Fruit fly (Drosophila melanogaster) whole organism, embryonic: Measurements from ENCODE around the gene CG7916.

Source experiments
- ATbp ChIP-seq: fragments of 200-800 bp; sonication (Bioruptor generic); optimal IDR thresholded peaks from 2 replicates; lab custom pipeline; 2017; ENCODE audit warnings: missing biosample characterization, mild to moderate bottlenecking, missing genetic modification characterization, missing genetic modification reagents
- CG12942 ChIP-seq: fragments of 200-800 bp; sonication (Bioruptor generic); optimal IDR thresholded peaks from 3 replicates; lab custom pipeline; 2016; ENCODE audit warnings: missing biosample characterization, missing genetic modification characterization
- CG13775 ChIP-seq: fragments of 200-800 bp; sonication (Bioruptor generic); optimal IDR thresholded peaks from 3 replicates; lab custom pipeline; 2017; ENCODE audit warnings: missing biosample characterization, mild to moderate bottlenecking, missing genetic modification characterization
- CG14710 ChIP-seq: fragments of 200-800 bp; sonication (Bioruptor generic); optimal IDR thresholded peaks from 3 replicates; lab custom pipeline; 2019; ENCODE audit warnings: missing biosample characterization, mild to moderate bottlenecking, missing genetic modification characterization, moderate library complexity
- CG1529 ChIP-seq: fragments of 200-800 bp; sonication (Bioruptor generic); optimal IDR thresholded peaks from 3 replicates; lab custom pipeline; 2018; ENCODE audit warnings: missing biosample characterization, missing genetic modification characterization
- CG15601 ChIP-seq: fragments of 200-800 bp; sonication (Bioruptor generic); optimal IDR thresholded peaks from 3 replicates; lab custom pipeline; 2019; ENCODE audit warnings: missing biosample characterization, mild to moderate bottlenecking, missing genetic modification characterization, moderate library complexity
- CG1647 ChIP-seq: fragments of 200-800 bp; sonication (Bioruptor generic); optimal IDR thresholded peaks from 3 replicates; lab custom pipeline; 2016; ENCODE audit warnings: missing biosample characterization, missing genetic modification characterization
- CG31441 ChIP-seq: fragments of 200-800 bp; sonication (Bioruptor generic); IDR thresholded peaks from 2 replicates; pipeline ENCODE4 v1.3.6; 2022; ENCODE audit warnings: missing biosample characterization, missing genetic modification characterization
- CG42726 ChIP-seq: fragments of 200-800 bp; sonication (Bioruptor generic); IDR thresholded peaks from 2 replicates; pipeline ENCODE4 v1.3.6; 2022; ENCODE audit warnings: missing biosample characterization, missing genetic modification characterization; ENCODE audit not compliant: partially characterized antibody
- CG4424 ChIP-seq: fragments of 200-800 bp; sonication (Bioruptor generic); optimal IDR thresholded peaks from 3 replicates; lab custom pipeline; 2016; ENCODE audit warnings: missing biosample characterization, missing genetic modification characterization
- CG4820 ChIP-seq: fragments of 200-800 bp; sonication (Bioruptor generic); optimal IDR thresholded peaks from 3 replicates; lab custom pipeline; 2016; ENCODE audit warnings: missing biosample characterization, missing genetic modification characterization
- CG6689 ChIP-seq: fragments of 200-800 bp; sonication (Bioruptor generic); IDR thresholded peaks from 2 replicates; pipeline ENCODE4 v1.3.6; 2022; ENCODE audit warnings: missing biosample characterization, missing genetic modification characterization
- CG6765 ChIP-seq: fragments of 200-800 bp; sonication (Bioruptor generic); optimal IDR thresholded peaks from 3 replicates; lab custom pipeline; 2017; ENCODE audit warnings: missing biosample characterization, mild to moderate bottlenecking, missing genetic modification characterization
- CG8281 ChIP-seq: fragments of 200-800 bp; sonication (Bioruptor generic); optimal IDR thresholded peaks from 2 replicates; lab custom pipeline; 2018; ENCODE audit warnings: missing biosample characterization, mild to moderate bottlenecking, missing genetic modification characterization, moderate library complexity
- CG9609 ChIP-seq: fragments of 200-800 bp; sonication (Bioruptor generic); optimal IDR thresholded peaks from 3 replicates; lab custom pipeline; 2016; ENCODE audit warnings: missing biosample characterization, missing genetic modification characterization
- Camta ChIP-seq: fragments of 200-800 bp; sonication (Bioruptor generic); optimal IDR thresholded peaks from 2 replicates; lab custom pipeline; 2016; ENCODE audit warnings: missing biosample characterization, missing genetic modification characterization
- E2f1 ChIP-seq: fragments of 200-800 bp; sonication (Bioruptor generic); IDR thresholded peaks from 2 replicates; pipeline ENCODE4 v1.3.6; 2022; ENCODE audit warnings: missing biosample characterization, missing genetic modification characterization
- Fer2 ChIP-seq: fragments of 200-800 bp; sonication (Bioruptor generic); optimal IDR thresholded peaks from 2 replicates; lab custom pipeline; 2018; ENCODE audit warnings: missing biosample characterization, mild to moderate bottlenecking, missing genetic modification characterization, moderate library complexity
- GATAe ChIP-seq: fragments of 200-800 bp; sonication (Bioruptor generic); conservative IDR thresholded peaks from 2 replicates; pipeline ENCODE4 v1.3.6; 2022; ENCODE audit warnings: missing biosample characterization, missing genetic modification characterization
- H15 ChIP-seq: fragments of 200-800 bp; sonication (Bioruptor generic); IDR thresholded peaks from 3 replicates; pipeline ENCODE4 v1.3.6; 2022; ENCODE audit warnings: missing biosample characterization, missing genetic modification characterization
- Mes4 ChIP-seq: fragments of 200-800 bp; sonication (Bioruptor generic); optimal IDR thresholded peaks from 2 replicates; lab custom pipeline; 2016; ENCODE audit warnings: missing biosample characterization, missing genetic modification characterization
- Nf-YA ChIP-seq: fragments of 200-800 bp; sonication (Bioruptor generic); IDR thresholded peaks from 2 replicates; pipeline ENCODE4 v1.3.6; 2022; ENCODE audit warnings: missing biosample characterization, missing genetic modification characterization
- Pdp1 ChIP-seq, 2 experiments: fragments of 200-800 bp; sonication (Bioruptor generic); optimal IDR thresholded peaks; 3 replicates each; lab custom pipeline; 2016; ENCODE audit warnings: missing biosample characterization in 2 of 2, missing genetic modification characterization in 2 of 2, mild to moderate bottlenecking in 1 of 2, moderate library complexity in 1 of 2
- Scr ChIP-seq: fragments of 200-800 bp; sonication (Bioruptor generic); IDR thresholded peaks from 2 replicates; pipeline ENCODE4 v1.3.6; 2022; ENCODE audit warnings: missing biosample characterization, missing genetic modification characterization; ENCODE audit not compliant: partially characterized antibody
- Six4 ChIP-seq: fragments of 200-800 bp; sonication (Bioruptor generic); optimal IDR thresholded peaks from 2 replicates; lab custom pipeline; 2016; ENCODE audit warnings: missing biosample characterization, missing genetic modification characterization
- Taf1 ChIP-seq: fragments of 200-800 bp; sonication (Bioruptor generic); IDR thresholded peaks from 2 replicates; pipeline ENCODE4 v1.3.6; 2022; ENCODE audit warnings: missing biosample characterization, missing genetic modification characterization
- ac ChIP-seq: fragments of 200-800 bp; sonication (Bioruptor generic); optimal IDR thresholded peaks from 3 replicates; lab custom pipeline; 2017; ENCODE audit warnings: missing biosample characterization, mild to moderate bottlenecking, missing genetic modification characterization
- chif ChIP-seq, 2 experiments: fragments of 200-800 bp; sonication (Bioruptor generic); optimal IDR thresholded peaks; 3 replicates each; lab custom pipeline; 2016; ENCODE audit warnings: missing biosample characterization in 2 of 2, missing genetic modification characterization in 2 of 2
- chn ChIP-seq: fragments of 200-800 bp; sonication (Bioruptor generic); optimal IDR thresholded peaks from 2 replicates; lab custom pipeline; 2016; ENCODE audit warnings: missing biosample characterization, missing genetic modification characterization
- corto ChIP-seq: fragments of 200-800 bp; sonication (Bioruptor generic); optimal IDR thresholded peaks from 2 replicates; lab custom pipeline; 2016; ENCODE audit warnings: missing biosample characterization, mild to moderate bottlenecking, missing genetic modification characterization, moderate library complexity
- disco-r ChIP-seq: fragments of 200-800 bp; sonication (Bioruptor generic); optimal IDR thresholded peaks from 2 replicates; lab custom pipeline; 2016; ENCODE audit warnings: missing biosample characterization, missing genetic modification characterization
- ewg ChIP-seq: fragments of 200-800 bp; sonication (Bioruptor generic); optimal IDR thresholded peaks from 3 replicates; lab custom pipeline; 2017; ENCODE audit warnings: mild to moderate bottlenecking, missing biosample characterization, missing genetic modification reagents, missing genetic modification characterization
- exex ChIP-seq: fragments of 200-800 bp; sonication (Bioruptor generic); optimal IDR thresholded peaks from 4 replicates; lab custom pipeline; 2018; ENCODE audit warnings: missing biosample characterization, mild to moderate bottlenecking, missing genetic modification characterization, moderate library complexity
- grau ChIP-seq: fragments of 200-800 bp; optimal IDR thresholded peaks from 3 replicates; lab custom pipeline; 2019; ENCODE audit warnings: missing biosample characterization, mild to moderate bottlenecking, missing genetic modification characterization, moderate library complexity
- ham ChIP-seq: fragments of 200-800 bp; sonication (Bioruptor generic); IDR thresholded peaks from 2 replicates; pipeline ENCODE4 v1.3.6; 2022; ENCODE audit warnings: missing biosample characterization, missing genetic modification characterization
- hbn ChIP-seq: fragments of 200-800 bp; sonication (Bioruptor generic); IDR thresholded peaks from 2 replicates; pipeline ENCODE4 v1.3.6; 2022; ENCODE audit warnings: missing biosample characterization, missing genetic modification characterization; ENCODE audit not compliant: partially characterized antibody
- hth ChIP-seq: fragments of >200 bp; optimal IDR thresholded peaks from 2 replicates; lab custom pipeline; 2017; ENCODE audit warnings: inconsistent platforms
- insv ChIP-seq, 2 experiments: fragments of 200-800 bp; sonication (Bioruptor generic); optimal IDR thresholded peaks; 3 replicates each; lab custom pipeline; 2016 to 2018; ENCODE audit warnings: missing biosample characterization in 2 of 2, missing genetic modification characterization in 2 of 2
- inv ChIP-seq: fragments of 200-800 bp; sonication (Bioruptor generic); IDR thresholded peaks from 2 replicates; pipeline ENCODE4 v1.3.6; 2022; ENCODE audit warnings: missing biosample characterization, missing genetic modification characterization; ENCODE audit not compliant: partially characterized antibody
- onecut ChIP-seq: fragments of 200-800 bp; sonication (Bioruptor generic); IDR thresholded peaks from 2 replicates; pipeline ENCODE4 v1.3.6; 2022; ENCODE audit warnings: missing biosample characterization, missing genetic modification characterization
- otp ChIP-seq: fragments of 200-800 bp; sonication (Bioruptor generic); IDR thresholded peaks from 3 replicates; pipeline ENCODE4, ENCODE4 v1.3.6; 2022; ENCODE audit warnings: missing biosample characterization, missing genetic modification characterization
- pnt ChIP-seq: fragments of 200-800 bp; sonication (Bioruptor generic); optimal IDR thresholded peaks from 3 replicates; lab custom pipeline; 2016; ENCODE audit warnings: missing biosample characterization, missing genetic modification characterization
- shn ChIP-seq: fragments of 200-800 bp; sonication (Bioruptor generic); optimal IDR thresholded peaks from 3 replicates; lab custom pipeline; 2016; ENCODE audit warnings: missing biosample characterization, missing genetic modification characterization
- sisA ChIP-seq: fragments of 200-800 bp; sonication (Bioruptor generic); IDR thresholded peaks from 2 replicates; pipeline ENCODE4 v1.3.6; 2022; ENCODE audit warnings: missing biosample characterization, missing genetic modification characterization
- sob ChIP-seq: fragments of 200-800 bp; sonication (Bioruptor generic); IDR thresholded peaks from 2 replicates; pipeline ENCODE4 v1.3.6; 2022; ENCODE audit warnings: missing biosample characterization, missing genetic modification characterization
- tap ChIP-seq: fragments of 200-800 bp; optimal IDR thresholded peaks from 3 replicates; lab custom pipeline; 2019; ENCODE audit warnings: missing biosample characterization, mild to moderate bottlenecking, missing genetic modification characterization, moderate library complexity
- usp ChIP-seq: fragments of >200 bp; optimal IDR thresholded peaks from 2 replicates; lab custom pipeline; 2017; ENCODE audit warnings: missing biosample characterization, missing genetic modification characterization
- vfl ChIP-seq: fragments of 200-800 bp; sonication (Bioruptor generic); optimal IDR thresholded peaks from 2 replicates; lab custom pipeline; 2016; ENCODE audit warnings: missing biosample characterization, missing genetic modification characterization
- zen ChIP-seq: fragments of 200-800 bp; sonication (Bioruptor generic); optimal IDR thresholded peaks from 3 replicates; lab custom pipeline; 2018; ENCODE audit warnings: missing biosample characterization, mild to moderate bottlenecking, missing genetic modification characterization, moderate library complexity

The CG7916 gene

dm6 chr2L:13835002-13835910 is 11.3 kb upstream of the CG7916 start, which contains the start of the genes mRpS23 and CenG1A (continued):
- TF ChIP-seq Nf-YA (GFP tag; lab: Robert Waterston, UW), result peak; percentile 100
- peak; percentile 100 for TF ChIP-seq CG6689 (GFP tag; lab: Robert Waterston, UW)
- TF ChIP-seq Pdp1 (GFP tag; optimal IDR thresholded peaks at IDR 0.05; lab: Kevin White, UChicago), result peak; percentile 99 to 100
- TF ChIP-seq vfl, result peak; percentile 100
- TF ChIP-seq grau (tag; lab: Kevin White, UChicago), result peak; percentile 100
- peak; percentile 100 for TF ChIP-seq CG4424 (GFP tag; lab: Kevin White, UChicago)
- peak; percentile 100 for TF ChIP-seq tap
- peak; percentile 89 for TF ChIP-seq Scr (GFP tag; lab: Robert Waterston, UW)
- peak; percentile 100 for TF ChIP-seq Mes4 (GFP tag; lab: Kevin White, UChicago)
- peak; percentile 100 for TF ChIP-seq chif (GFP tag; optimal IDR thresholded peaks at IDR 0.05; lab: Kevin White, UChicago)
- TF ChIP-seq CG1647, result peak; percentile 99
- peak; percentile 100 for TF ChIP-seq H15 (GFP tag; lab: Robert Waterston, UW)
- peak; percentile 99 for TF ChIP-seq Fer2
- no peak for TF ChIP-seq hth
- peak; percentile 99 for TF ChIP-seq CG4820 (GFP tag; lab: Kevin White, UChicago)
- TF ChIP-seq usp (GFP tag; lab: Kevin White, UChicago), result no peak
- peak; percentile 100 for TF ChIP-seq CG12942 (GFP tag; lab: Kevin White, UChicago)
- peak; percentile 100 for TF ChIP-seq Taf1 (GFP tag; lab: Robert Waterston, UW)
- TF ChIP-seq CG13775, result peak; percentile 99
- peak; percentile 77 for TF ChIP-seq inv (GFP tag; lab: Robert Waterston, UW)
- peak; percentile 100 for TF ChIP-seq CG6765 (GFP tag; lab: Kevin White, UChicago)
- peak; percentile 100 for TF ChIP-seq otp
- TF ChIP-seq E2f1 (GFP tag; lab: Robert Waterston, UW), result peak; percentile 100
- TF ChIP-seq CG9609 (GFP tag; lab: Kevin White, UChicago), result peak; percentile 100
- TF ChIP-seq ATbp (GFP tag; lab: Kevin White, UChicago), result peak; percentile 100
- peak; percentile 98 for TF ChIP-seq exex
- TF ChIP-seq Six4 (GFP tag; lab: Kevin White, UChicago), result peak; percentile 100
- TF ChIP-seq corto, result no peak
- TF ChIP-seq zen, result peak; percentile 100
- TF ChIP-seq ham, result peak; percentile 100
- peak; percentile 64 for TF ChIP-seq CG42726 (GFP tag; lab: Robert Waterston, UW)
- TF ChIP-seq CG31441, result peak; percentile 99
- TF ChIP-seq sob (GFP tag; lab: Robert Waterston, UW), result peak; percentile 100
- TF ChIP-seq chn (GFP tag; lab: Kevin White, UChicago), result peak; percentile 100
- peak; percentile 99 for TF ChIP-seq onecut (GFP tag; lab: Robert Waterston, UW)
- TF ChIP-seq CG8281, result peak; percentile 96
- TF ChIP-seq insv (GFP tag; optimal IDR thresholded peaks at IDR 0.05; lab: Kevin White, UChicago), result peak; percentile 73 to 89
- peak; percentile 99 for TF ChIP-seq GATAe
- TF ChIP-seq sisA (GFP tag; lab: Robert Waterston, UW), result peak; percentile 100
- TF ChIP-seq CG14710 (tag; lab: Kevin White, UChicago), result peak; percentile 98
- TF ChIP-seq pnt (GFP tag; lab: Kevin White, UChicago), result peak; percentile 100
- TF ChIP-seq hbn (GFP tag; lab: Robert Waterston, UW), result peak; percentile 79
- TF ChIP-seq Camta (GFP tag; lab: Kevin White, UChicago), result peak; percentile 99
- TF ChIP-seq disco-r, result peak; percentile 99
- peak; percentile 99 for TF ChIP-seq shn (GFP tag; lab: Kevin White, UChicago)
- peak; percentile 99 for TF ChIP-seq ac (GFP tag; lab: Kevin White, UChicago)
- TF ChIP-seq CG1529 (GFP tag; lab: Kevin White, UChicago), result peak; percentile 100
- peak; percentile 99 for TF ChIP-seq ewg (GFP tag; lab: Kevin White, UChicago)
- peak; percentile 99 for TF ChIP-seq CG15601 (tag; lab: Kevin White, UChicago)
